Worm (Caenorhabditis elegans) whole organism, young adult: ENCODE data around the gene ceh-88.

Source experiments
- F23B12.7 ChIP-seq: sonication (generic microtip); optimal IDR thresholded peaks from 2 replicates; lab custom pipeline; 2017; ENCODE audit warnings: missing genetic modification characterization, mild to moderate bottlenecking, missing compliant biosample characterization, antibody characterized with exemption, moderate library complexity; ENCODE audit not compliant: insufficient read depth
- F57A8.1 ChIP-seq: fragments of 200-800 bp; sonication (Bioruptor generic); optimal IDR thresholded peaks from 2 replicates; lab custom pipeline; 2018; ENCODE audit warnings: mild to moderate bottlenecking, missing genetic modification characterization, moderate library complexity, missing compliant biosample characterization
- T07F8.4 ChIP-seq: sonication (generic microtip); optimal IDR thresholded peaks from 2 replicates; lab custom pipeline; 2016; ENCODE audit warnings: mild to moderate bottlenecking, missing genetic modification characterization, moderate library complexity, missing compliant biosample characterization
- ama-1 ChIP-seq, 3 experiments: fragments of 150-350 bp in 1 of 3; sonication (generic microtip) in 2 of 3; optimal IDR thresholded peaks; 2 replicates each; lab custom pipeline; 2014 to 2018; ENCODE audit warnings: missing biosample characterization in 2 of 3, missing genetic modification characterization in 2 of 3, missing genetic modification reagents in 2 of 3
- bed-2 ChIP-seq: fragments of 200-800 bp; sonication (Bioruptor generic); IDR thresholded peaks from 2 replicates; pipeline ENCODE4 v1.3.6; 2022; ENCODE audit warnings: missing genetic modification reagents, missing genetic modification characterization, missing compliant biosample characterization
- snpc-4 ChIP-seq, 5 experiments: fragments of 150-350 bp in 1 of 5; sonication (generic microtip) in 4 of 5; optimal IDR thresholded peaks; 2 replicates each; lab custom pipeline; 2014 to 2018; ENCODE audit warnings: missing genetic modification characterization in 5 of 5, missing biosample characterization in 3 of 5, antibody characterized with exemption in 2 of 5, mild to moderate bottlenecking in 2 of 5, missing compliant biosample characterization in 2 of 5, missing genotype in 2 of 5, moderate library complexity in 2 of 5, missing genetic modification reagents in 1 of 5
- ztf-3 ChIP-seq: fragments of 200-800 bp; sonication (Bioruptor generic); optimal IDR thresholded peaks from 2 replicates; lab custom pipeline; 2018; ENCODE audit warnings: mild to moderate bottlenecking, missing genetic modification characterization, missing compliant biosample characterization

DNA sequence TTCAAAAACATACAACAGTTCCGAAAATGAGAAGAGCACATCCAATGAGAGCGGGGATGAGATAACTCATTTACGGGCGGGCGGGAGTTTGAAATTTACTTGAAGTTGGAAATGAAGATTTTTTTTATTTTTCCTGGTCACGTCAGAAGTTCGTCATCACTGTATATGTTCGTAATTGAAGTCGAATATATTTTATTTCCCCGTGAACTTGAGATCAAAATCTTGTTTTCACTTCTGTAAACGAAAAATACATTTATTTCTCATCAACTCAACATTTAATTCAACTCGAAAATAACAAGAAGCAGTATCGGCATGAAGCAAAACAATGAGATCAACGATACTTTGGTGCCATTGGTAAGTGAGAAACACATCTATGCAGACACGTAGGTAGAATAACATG lies 12.6 kb upstream of the ceh-88 start, which contains the start of gene C49C3.20:
- TF ChIP-seq ztf-3 (GFP tag; lab: Kevin White, UChicago): no peak
- no peak for TF ChIP-seq ama-1 (optimal IDR thresholded peaks at IDR 0.05; lab: Kevin White, UChicago)
- no peak for TF ChIP-seq ama-1 (GFP tag; optimal IDR thresholded peaks at IDR 0.05; lab: Kevin White, UChicago)
- no peak for TF ChIP-seq F23B12.7 (tag; lab: Kevin White, UChicago)
- TF ChIP-seq snpc-4 (GFP tag; optimal IDR thresholded peaks at IDR 0.05; lab: Kevin White, UChicago): no peak
- no peak for TF ChIP-seq snpc-4 (tag; optimal IDR thresholded peaks at IDR 0.05; lab: Kevin White, UChicago)
- no peak for TF ChIP-seq F57A8.1 (GFP tag; lab: Kevin White, UChicago)
- TF ChIP-seq T07F8.4: no peak
- TF ChIP-seq bed-2 (GFP tag; lab: Robert Waterston, UW): no peak
